Worm (Caenorhabditis elegans) whole organism, L2 larva: ENCODE results near the gene F35E8.9.

Experiments
- C34F6.9 ChIP-seq: fragments of 150-350 bp; optimal IDR thresholded peaks from 2 replicates; lab custom pipeline; 2014; ENCODE audit warnings: missing biosample characterization, missing genetic modification characterization
- R02D3.7 ChIP-seq: fragments of 150-350 bp; optimal IDR thresholded peaks from 2 replicates; lab custom pipeline; 2014; ENCODE audit warnings: missing biosample characterization, missing genetic modification characterization
- Y55F3AM.14 ChIP-seq: fragments of 200-800 bp; sonication (Bioruptor generic); optimal IDR thresholded peaks from 2 replicates; lab custom pipeline; 2018; ENCODE audit warnings: mild to moderate bottlenecking, missing genetic modification characterization, missing compliant biosample characterization
- ZK546.5 ChIP-seq: sonication (generic microtip); optimal IDR thresholded peaks from 2 replicates; lab custom pipeline; 2017; ENCODE audit warnings: missing biosample characterization, missing genetic modification characterization
- alr-1 ChIP-seq: fragments of 150-350 bp; optimal IDR thresholded peaks from 2 replicates; lab custom pipeline; 2014; ENCODE audit warnings: missing biosample characterization, missing genetic modification characterization
- aly-2 ChIP-seq: fragments of 150-350 bp; optimal IDR thresholded peaks from 2 replicates; lab custom pipeline; 2014; ENCODE audit warnings: missing biosample characterization, missing genetic modification characterization
- ama-1 ChIP-seq: fragments of 150-350 bp; optimal IDR thresholded peaks from 2 replicates; lab custom pipeline; 2018; ENCODE audit warnings: inconsistent platforms
- ceh-16 ChIP-seq: fragments of 150-350 bp; optimal IDR thresholded peaks from 2 replicates; lab custom pipeline; 2014; ENCODE audit warnings: missing biosample characterization, missing genetic modification characterization
- ceh-82 ChIP-seq: fragments of 150-350 bp; optimal IDR thresholded peaks from 2 replicates; lab custom pipeline; 2014; ENCODE audit warnings: missing biosample characterization, missing genetic modification characterization
- dmd-4 ChIP-seq: sonication (generic microtip); optimal IDR thresholded peaks from 2 replicates; lab custom pipeline; 2017; ENCODE audit warnings: missing biosample characterization, missing genetic modification characterization
- elt-1 ChIP-seq: fragments of 150-350 bp; optimal IDR thresholded peaks from 2 replicates; lab custom pipeline; 2014; ENCODE audit warnings: missing biosample characterization, missing genetic modification characterization
- elt-3 ChIP-seq: sonication (generic microtip); optimal IDR thresholded peaks from 2 replicates; lab custom pipeline; 2017; ENCODE audit warnings: missing biosample characterization, missing genetic modification characterization
- fos-1 ChIP-seq: fragments of 150-350 bp; optimal IDR thresholded peaks from 2 replicates; lab custom pipeline; 2014; ENCODE audit warnings: missing biosample characterization, missing genetic modification characterization
- gmeb-1 ChIP-seq: fragments of 150-350 bp; optimal IDR thresholded peaks from 2 replicates; lab custom pipeline; 2014; ENCODE audit warnings: missing biosample characterization, missing genetic modification characterization
- lin-11 ChIP-seq: fragments of 150-350 bp; sonication (generic microtip); optimal IDR thresholded peaks from 2 replicates; lab custom pipeline; 2014; ENCODE audit warnings: missing biosample characterization, missing genetic modification characterization, inconsistent platforms, mixed read lengths
- lin-13 ChIP-seq: fragments of 150-350 bp; optimal IDR thresholded peaks from 2 replicates; lab custom pipeline; 2014; ENCODE audit warnings: missing biosample characterization, missing genetic modification reagents, missing genetic modification characterization
- lsy-2 ChIP-seq, 2 experiments: fragments of 150-350 bp in 1 of 2; sonication (generic microtip) in 1 of 2; optimal IDR thresholded peaks; 2 replicates each; lab custom pipeline; 2014 to 2017; ENCODE audit warnings: missing biosample characterization in 2 of 2, missing genetic modification characterization in 2 of 2
- mab-5 ChIP-seq: fragments of 150-350 bp; optimal IDR thresholded peaks from 2 replicates; lab custom pipeline; 2014; ENCODE audit warnings: missing biosample characterization, missing genetic modification characterization
- mbf-1 ChIP-seq: sonication (generic microtip); optimal IDR thresholded peaks from 2 replicates; lab custom pipeline; 2017; ENCODE audit warnings: missing biosample characterization, missing genetic modification characterization
- mdl-1 ChIP-seq, 2 experiments: fragments of 150-350 bp in 1 of 2; sonication (generic microtip) in 1 of 2; optimal IDR thresholded peaks; 2 replicates each; lab custom pipeline; 2017; ENCODE audit warnings: missing biosample characterization in 2 of 2, missing genetic modification characterization in 2 of 2
- nhr-10 ChIP-seq: sonication (generic microtip); optimal IDR thresholded peaks from 2 replicates; lab custom pipeline; 2017; ENCODE audit warnings: missing biosample characterization, missing genetic modification characterization
- nhr-11 ChIP-seq: fragments of 150-350 bp; optimal IDR thresholded peaks from 2 replicates; lab custom pipeline; 2014; ENCODE audit warnings: missing biosample characterization, missing genetic modification characterization
- nhr-12 ChIP-seq: fragments of 150-350 bp; optimal IDR thresholded peaks from 2 replicates; lab custom pipeline; 2014; ENCODE audit warnings: missing biosample characterization, missing genetic modification characterization
- nhr-129 ChIP-seq: fragments of 150-350 bp; optimal IDR thresholded peaks from 2 replicates; lab custom pipeline; 2014; ENCODE audit warnings: missing biosample characterization, missing genetic modification characterization
- nhr-21 ChIP-seq: fragments of 150-350 bp; optimal IDR thresholded peaks from 2 replicates; lab custom pipeline; 2014; ENCODE audit warnings: missing biosample characterization, missing genetic modification characterization
- nhr-23 ChIP-seq: fragments of 150-350 bp; optimal IDR thresholded peaks from 2 replicates; lab custom pipeline; 2014; ENCODE audit warnings: missing biosample characterization, missing genetic modification reagents, missing genetic modification characterization
- nhr-237 ChIP-seq: fragments of 150-350 bp; optimal IDR thresholded peaks from 2 replicates; lab custom pipeline; 2014; ENCODE audit warnings: missing biosample characterization, missing genetic modification characterization
- nhr-25 ChIP-seq: fragments of 150-350 bp; sonication (generic microtip); optimal IDR thresholded peaks from 3 replicates; lab custom pipeline; 2014; ENCODE audit warnings: missing biosample characterization, missing genetic modification characterization
- nhr-6 ChIP-seq: fragments of 150-350 bp; optimal IDR thresholded peaks from 2 replicates; lab custom pipeline; 2014; ENCODE audit warnings: missing biosample characterization, missing genetic modification characterization
- nhr-77 ChIP-seq: fragments of 150-350 bp; optimal IDR thresholded peaks from 2 replicates; lab custom pipeline; 2014; ENCODE audit warnings: missing biosample characterization, missing genetic modification characterization
- peb-1 ChIP-seq: fragments of 150-350 bp; optimal IDR thresholded peaks from 2 replicates; lab custom pipeline; 2014; ENCODE audit warnings: missing biosample characterization, missing genetic modification characterization
- sem-4 ChIP-seq: fragments of 150-350 bp; optimal IDR thresholded peaks from 2 replicates; lab custom pipeline; 2014; ENCODE audit warnings: missing biosample characterization, missing genetic modification reagents, missing genetic modification characterization
- skn-1 ChIP-seq: sonication (generic microtip); optimal IDR thresholded peaks from 2 replicates; lab custom pipeline; 2017; ENCODE audit warnings: missing biosample characterization, missing genetic modification characterization
- sma-9 ChIP-seq, 2 experiments: fragments of 150-350 bp in 1 of 2; sonication (generic microtip) in 1 of 2; optimal IDR thresholded peaks; 2 replicates each; lab custom pipeline; 2014 to 2016; ENCODE audit warnings: missing genetic modification characterization in 2 of 2, mild to moderate bottlenecking in 1 of 2, missing biosample characterization in 1 of 2, missing compliant biosample characterization in 1 of 2, missing genetic modification reagents in 1 of 2, moderate library complexity in 1 of 2
- snpc-4 ChIP-seq: fragments of 150-350 bp; optimal IDR thresholded peaks from 2 replicates; lab custom pipeline; 2014; ENCODE audit warnings: missing biosample characterization, missing genetic modification characterization
- unc-39 ChIP-seq: fragments of 150-350 bp; optimal IDR thresholded peaks from 2 replicates; lab custom pipeline; 2014; ENCODE audit warnings: missing biosample characterization, missing genetic modification characterization
- unc-55 ChIP-seq: fragments of 150-350 bp; sonication (generic microtip); optimal IDR thresholded peaks from 3 replicates; lab custom pipeline; 2014; ENCODE audit warnings: missing biosample characterization, missing genetic modification reagents, missing genetic modification characterization
- ztf-1 ChIP-seq: fragments of 200-800 bp; sonication (Bioruptor generic); conservative IDR thresholded peaks from 2 replicates; pipeline ENCODE4 v1.3.6; 2022; ENCODE audit warnings: missing genetic modification characterization, missing compliant biosample characterization
- ztf-11 ChIP-seq: sonication (generic microtip); optimal IDR thresholded peaks from 2 replicates; lab custom pipeline; 2017; ENCODE audit warnings: missing biosample characterization, missing genetic modification characterization
- ztf-4 ChIP-seq: fragments of 150-350 bp; optimal IDR thresholded peaks from 2 replicates; lab custom pipeline; 2014; ENCODE audit warnings: missing biosample characterization, missing genetic modification characterization

F35E8.9 gene

ce11 chrV:15900564-15900963 is 16.8 kb downstream of the F35E8.9 start:
- TF ChIP-seq mdl-1 (tag; optimal IDR thresholded peaks at IDR 0.05; lab: Kevin White, UChicago) (no peak), aly-2 (tag; lab: Kevin White, UChicago) (no peak), lsy-2 (tag; optimal IDR thresholded peaks at IDR 0.05; lab: Kevin White, UChicago) (no peak), mbf-1 (tag; lab: Kevin White, UChicago) (no peak), unc-55 (no peak), nhr-237 (tag; lab: Kevin White, UChicago) (no peak), nhr-10 (tag; lab: Kevin White, UChicago) (no peak), lin-11 (no peak), C34F6.9 (tag; lab: Kevin White, UChicago) (no peak), nhr-129 (no peak)
- TF ChIP-seq, all 48 proteins: peak for 0

ce11 chrV:15899696-15900095 is 17.7 kb downstream of the F35E8.9 start, which contains the start of gene T06C12.14:
Gene T06C12.14, plus strand, starts transcription at chrV:15899996.
- TF ChIP-seq nhr-25 (tag; lab: Kevin White, UChicago) (no peak), mab-5 (tag; lab: Kevin White, UChicago) (no peak), ztf-1 (GFP tag; lab: Robert Waterston, UW) (no peak), ZK546.5 (tag; lab: Kevin White, UChicago) (no peak), ama-1 (lab: Kevin White, UChicago) (no peak), fos-1 (tag; lab: Kevin White, UChicago) (no peak), sma-9 (GFP tag; optimal IDR thresholded peaks at IDR 0.05; lab: Kevin White, UChicago) (no peak), sma-9 (tag; optimal IDR thresholded peaks at IDR 0.05; lab: Kevin White, UChicago) (no peak)

- TF ChIP-seq peb-1 (tag; lab: Kevin White, UChicago) (no peak), R02D3.7 (no peak), ceh-16 (no peak), nhr-25 (tag; lab: Kevin White, UChicago) (no peak), elt-3 (tag; lab: Kevin White, UChicago) (no peak), ztf-11 (tag; lab: Kevin White, UChicago) (no peak), snpc-4 (no peak), elt-1 (no peak), unc-55 (no peak), ztf-4 (no peak), ceh-82 (no peak), nhr-77 (tag; lab: Kevin White, UChicago) (no peak), C34F6.9 (tag; lab: Kevin White, UChicago) (no peak), aly-2 (tag; lab: Kevin White, UChicago) (no peak), nhr-6 (tag; lab: Kevin White, UChicago) (no peak), lin-11 (no peak)
These were observed 19.7 kb downstream of the F35E8.9 start, which contains the start of gene str-60 for ce11 chrV:15897696-15898095. Gene str-60, plus strand, starts transcription at chrV:15897996.

ce11 chrV:15896671-15897070 is 20.7 kb downstream of the F35E8.9 start, which contains the start of gene nhr-213:
Gene nhr-213, minus strand, starts transcription at chrV:15896771.
- TF ChIP-seq ceh-82 (no peak), nhr-11 (no peak), lin-13 (no peak), unc-39 (tag; lab: Kevin White, UChicago) (no peak), dmd-4 (tag; lab: Kevin White, UChicago) (no peak), unc-55 (no peak), mbf-1 (tag; lab: Kevin White, UChicago) (no peak)

ce11 chrV:15892696-15893095 is 24.7 kb downstream of the F35E8.9 start, which contains the start of gene T06C12.11:
Gene T06C12.11, plus strand, starts transcription at chrV:15892996.
- TF ChIP-seq nhr-6 (tag; lab: Kevin White, UChicago), result no peak
- no peak for TF ChIP-seq nhr-12
- TF ChIP-seq nhr-77 (tag; lab: Kevin White, UChicago), result no peak
- TF ChIP-seq skn-1 (tag; lab: Kevin White, UChicago), result no peak
- TF ChIP-seq gmeb-1, result no peak
- TF ChIP-seq ama-1 (lab: Kevin White, UChicago), result no peak
- no peak for TF ChIP-seq mab-5 (tag; lab: Kevin White, UChicago)
- TF ChIP-seq nhr-23 (tag; lab: Kevin White, UChicago), result no peak
- TF ChIP-seq sem-4, result no peak
- no peak for TF ChIP-seq ZK546.5 (tag; lab: Kevin White, UChicago)
- TF ChIP-seq alr-1 (tag; lab: Kevin White, UChicago), result no peak
- TF ChIP-seq aly-2 (tag; lab: Kevin White, UChicago), result no peak
- no peak for TF ChIP-seq ztf-11 (tag; lab: Kevin White, UChicago)
- no peak for TF ChIP-seq mbf-1 (tag; lab: Kevin White, UChicago)
- no peak for TF ChIP-seq C34F6.9 (tag; lab: Kevin White, UChicago)
- no peak for TF ChIP-seq Y55F3AM.14 (GFP tag; lab: Kevin White, UChicago)
- no peak for TF ChIP-seq nhr-21 (tag; lab: Kevin White, UChicago)
- TF ChIP-seq elt-3 (tag; lab: Kevin White, UChicago), result no peak
